Fruit fly (Drosophila melanogaster): Measurements from ENCODE around the gene S6k.

The S6k gene

DNA sequence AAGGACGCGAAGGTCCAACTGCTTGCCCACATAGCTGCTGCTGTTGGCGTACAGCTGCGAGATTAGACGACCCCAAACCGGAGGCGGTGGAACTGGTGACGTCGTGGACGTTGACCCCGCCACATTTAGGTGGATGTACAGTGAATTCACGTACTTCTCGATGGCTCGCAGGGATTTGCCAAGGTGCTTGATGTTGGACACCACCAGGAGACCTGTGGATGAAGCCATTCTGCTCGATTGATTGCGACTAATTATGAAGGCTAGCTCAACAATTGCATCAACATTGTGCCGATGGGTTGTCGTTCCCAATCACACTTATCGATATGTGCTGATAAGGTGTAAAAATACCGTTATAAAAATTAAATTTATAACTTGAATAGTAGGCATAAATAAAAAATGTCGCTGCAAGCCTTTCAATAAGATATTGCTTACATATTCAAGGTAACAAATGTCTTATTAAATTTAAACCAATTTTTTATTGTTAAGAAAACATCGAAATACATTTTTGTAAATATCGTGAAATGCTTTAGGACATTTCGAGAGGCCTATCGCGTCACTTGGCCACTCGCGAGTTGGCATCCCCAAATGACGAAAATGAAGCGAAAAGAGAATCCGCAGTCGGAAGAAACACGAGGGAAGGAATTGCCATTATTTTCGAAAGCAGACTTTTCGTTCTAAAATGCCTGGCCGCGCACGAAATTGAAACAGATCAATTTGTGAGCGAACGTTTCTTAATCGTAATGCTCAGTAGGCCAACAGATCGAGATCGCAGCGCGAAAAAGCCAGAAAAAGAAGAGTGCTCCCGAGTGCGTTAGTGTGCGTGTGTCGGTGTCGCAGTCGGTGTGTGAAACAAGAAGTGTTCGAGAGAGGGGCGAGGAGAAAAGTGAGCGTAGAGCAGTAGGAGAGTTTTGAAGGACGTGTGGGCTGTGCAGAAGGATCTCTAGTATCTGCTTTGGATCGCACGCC, 41.9 kb downstream of the S6k start, which contains the start of the genes Ppat-Dpck and scny (continued):
- no peak for TF ChIP-seq pnt (GFP tag; optimal IDR thresholded peaks at IDR 0.05)
- TF ChIP-seq CG1024 (GFP tag; IDR thresholded peaks at IDR 0.05) = no peak
- TF ChIP-seq Fer1 (GFP tag; optimal IDR thresholded peaks at IDR 0.05) = peak; percentile 33
- peak; percentile 38 for TF ChIP-seq kay (GFP tag; optimal IDR thresholded peaks at IDR 0.05)
- TF ChIP-seq CG8290 (GFP tag; optimal IDR thresholded peaks at IDR 0.05) = peak; percentile 21
- TF ChIP-seq CG8290 (tag; optimal IDR thresholded peaks at IDR 0.05) = no peak
- peak; percentile 97 for TF ChIP-seq unc-4 (GFP tag; IDR thresholded peaks at IDR 0.05; ENCODE audit: partially characterized antibody)
- TF ChIP-seq Elba2 (GFP tag; optimal IDR thresholded peaks at IDR 0.05) = no peak
- no peak for TF ChIP-seq Jarid2 (GFP tag; optimal IDR thresholded peaks at IDR 0.05)
- peak; percentile 0 for TF ChIP-seq CG15696 (tag; optimal IDR thresholded peaks at IDR 0.05)
- no peak for TF ChIP-seq slbo (GFP tag; IDR thresholded peaks at IDR 0.05)
- TF ChIP-seq CG34376 (GFP tag; optimal IDR thresholded peaks at IDR 0.05) = peak; percentile 6
- peak; percentile 50 for TF ChIP-seq B-H2 (GFP tag; optimal IDR thresholded peaks at IDR 0.05)
- TF ChIP-seq mam (GFP tag; optimal IDR thresholded peaks at IDR 0.05) = peak; percentile 12
- no peak for TF ChIP-seq CG17802 (tag; optimal IDR thresholded peaks at IDR 0.05)
- TF ChIP-seq Atf-2 (GFP tag; optimal IDR thresholded peaks at IDR 0.05) = no peak
- TF ChIP-seq CG8765 (GFP tag; IDR thresholded peaks at IDR 0.05) = no peak
- TF ChIP-seq wor (GFP tag; IDR thresholded peaks at IDR 0.05) = no peak
- TF ChIP-seq wek (GFP tag; optimal IDR thresholded peaks at IDR 0.05) = peak; percentile 21
- TF ChIP-seq CG13624 (GFP tag; optimal IDR thresholded peaks at IDR 0.05) = peak; percentile 18
- TF ChIP-seq CG32772 (GFP tag; IDR thresholded peaks at IDR 0.05) = no peak
- peak; percentile 90 for TF ChIP-seq cg (GFP tag; optimal IDR thresholded peaks at IDR 0.05)
- TF ChIP-seq disco-r (GFP tag; optimal IDR thresholded peaks at IDR 0.05) = no peak
- 0 out of 2 replicates have a peak, but pooled peaks have one; percentile 30 for TF ChIP-seq CG11247 (GFP tag; IDR thresholded peaks at IDR 0.05)
- TF ChIP-seq CG10267 (tag; optimal IDR thresholded peaks at IDR 0.05) = peak; percentile 70
- peak; percentile 93 for TF ChIP-seq CG3995 (GFP tag; optimal IDR thresholded peaks at IDR 0.05)
- peak; percentile 59; the same call in 1 of the 2 replicates for TF ChIP-seq nerfin-2 (GFP tag; IDR thresholded peaks at IDR 0.05; ENCODE audit: partially characterized antibody)
- no peak for TF ChIP-seq schlank (tag; optimal IDR thresholded peaks at IDR 0.05)
- no peak for TF ChIP-seq Hr78 (GFP tag; optimal IDR thresholded peaks at IDR 0.05)
- peak; percentile 50 for TF ChIP-seq sug (tag; optimal IDR thresholded peaks at IDR 0.05)
- no peak for TF ChIP-seq CG43689 (GFP tag; IDR thresholded peaks at IDR 0.05)
- TF ChIP-seq E2f1 (GFP tag; IDR thresholded peaks at IDR 0.05) = no peak
- no peak for TF ChIP-seq h (optimal IDR thresholded peaks at IDR 0.05)
- TF ChIP-seq vnd (GFP tag; IDR thresholded peaks at IDR 0.05; ENCODE audit: partially characterized antibody) = peak; percentile 91
- TF ChIP-seq Oli (tag; optimal IDR thresholded peaks at IDR 0.05) = no peak
- peak; percentile 5 for TF ChIP-seq HmgD (GFP tag; optimal IDR thresholded peaks at IDR 0.05)
- peak; percentile 28 for TF ChIP-seq Dad (GFP tag; optimal IDR thresholded peaks at IDR 0.05)
- no peak for TF ChIP-seq CG8359 (GFP tag; optimal IDR thresholded peaks at IDR 0.05; ENCODE audit: borderline replicate concordance)
- peak; percentile 63 for TF ChIP-seq Adf1 (GFP tag; IDR thresholded peaks at IDR 0.05)
- no peak for TF ChIP-seq en (GFP tag; optimal IDR thresholded peaks at IDR 0.05)
- peak; percentile 14; the same call in 1 of the 2 replicates for TF ChIP-seq CG9932 (GFP tag; IDR thresholded peaks at IDR 0.05)
- TF ChIP-seq dm (GFP tag; optimal IDR thresholded peaks at IDR 0.05) = peak; percentile 91
- no peak for TF ChIP-seq CG11695 (GFP tag; IDR thresholded peaks at IDR 0.05)
- no peak for TF ChIP-seq zfh1 (GFP tag; IDR thresholded peaks at IDR 0.05)
- peak; percentile 86 for TF ChIP-seq bbx (GFP tag; IDR thresholded peaks at IDR 0.05; ENCODE audit: partially characterized antibody)
- peak; percentile 26 for TF ChIP-seq nerfin-1 (tag; optimal IDR thresholded peaks at IDR 0.05)
- TF ChIP-seq ara (GFP tag; IDR thresholded peaks at IDR 0.05) = no peak
- peak; percentile 27 for TF ChIP-seq CG2120 (GFP tag; optimal IDR thresholded peaks at IDR 0.05)
- TF ChIP-seq CG10565 (GFP tag; optimal IDR thresholded peaks at IDR 0.05) = no peak

Data from whole organism, embryonic.